Fruit fly (Drosophila melanogaster): Measurements from ENCODE around the gene CG6276.

Gene CG6276

dm6 chr3R:15346018-15346383, 26.1 kb upstream of the CG6276 start, which contains the start of the genes Surf4 and CG31301:
Surf4 (minus strand) TSS chr3R:15346176.
CG31301 (plus strand) TSS chr3R:15346205.
- no peak for TF ChIP-seq CG34367 (tag; optimal IDR thresholded peaks at IDR 0.05)
- no peak for TF ChIP-seq CG14655 (GFP tag; optimal IDR thresholded peaks at IDR 0.05)
- TF ChIP-seq D1 (tag; optimal IDR thresholded peaks at IDR 0.05), result no peak
- no peak for TF ChIP-seq CG4496 (GFP tag; IDR thresholded peaks at IDR 0.05)
- no peak for TF ChIP-seq CG8159 (tag; optimal IDR thresholded peaks at IDR 0.05)
- TF ChIP-seq CG12605 (GFP tag; IDR thresholded peaks at IDR 0.05), result no peak
- TF ChIP-seq CG9948 (tag; optimal IDR thresholded peaks at IDR 0.05), result no peak
- no peak for TF ChIP-seq fd96Ca (GFP tag; IDR thresholded peaks at IDR 0.05)
- no peak for TF ChIP-seq gl (tag; optimal IDR thresholded peaks at IDR 0.05)

dm6 chr3R:15345198-15346017, 25.5 kb upstream of the CG6276 start:
- TF ChIP-seq Pif1A (GFP tag; optimal IDR thresholded peaks at IDR 0.05) (no peak), CG8301 (tag; optimal IDR thresholded peaks at IDR 0.05) (peak; percentile 10)

- TF ChIP-seq EcR (GFP tag; optimal IDR thresholded peaks at IDR 0.05) (peak; percentile 44), gl (tag; optimal IDR thresholded peaks at IDR 0.05) (no peak), CG8301 (tag; optimal IDR thresholded peaks at IDR 0.05) (peak; percentile 43), CG15710 (tag; optimal IDR thresholded peaks at IDR 0.05) (peak; percentile 15), CG9948 (tag; optimal IDR thresholded peaks at IDR 0.05) (peak; percentile 17), Snoo (tag; optimal IDR thresholded peaks at IDR 0.05) (peak; percentile 64), CG13204 (GFP tag; optimal IDR thresholded peaks at IDR 0.05) (no peak), CG4496 (GFP tag; IDR thresholded peaks at IDR 0.05) (peak; percentile 34; the same call in 1 of the 3 replicates), CG34367 (tag; optimal IDR thresholded peaks at IDR 0.05) (peak; percentile 35), rn (GFP tag; IDR thresholded peaks at IDR 0.05) (no peak), D1 (tag; optimal IDR thresholded peaks at IDR 0.05) (no peak), CG14655 (GFP tag; optimal IDR thresholded peaks at IDR 0.05) (no peak), Pif1A (GFP tag; optimal IDR thresholded peaks at IDR 0.05) (no peak), Ets98B (GFP tag; IDR thresholded peaks at IDR 0.05) (peak; percentile 16), CG32121 (GFP tag; IDR thresholded peaks at IDR 0.05) (no peak), CG17806 (tag; optimal IDR thresholded peaks at IDR 0.05) (peak; percentile 21), CG12605 (GFP tag; IDR thresholded peaks at IDR 0.05) (0 out of 2 replicates have a peak, but pooled peaks have one; percentile 6), fd96Ca (GFP tag; IDR thresholded peaks at IDR 0.05) (no peak), CG10348 (GFP tag; IDR thresholded peaks at IDR 0.05) (no peak), Pif1B (GFP tag; optimal IDR thresholded peaks at IDR 0.05) (no peak), CG8159 (tag; optimal IDR thresholded peaks at IDR 0.05) (no peak)
Measured at dm6 chr3R:15342926-15343685, 23.2 kb upstream of the CG6276 start, which contains the start of gene Nagk. Nagk (minus strand) TSS chr3R:15343256.

dm6 chr3R:15342432-15342925, 22.6 kb upstream of the CG6276 start:
- peak; percentile 57; the same call in 1 of the 2 replicates for TF ChIP-seq CG32121 (GFP tag; IDR thresholded peaks at IDR 0.05)
- peak; percentile 55; the same call in 1 of the 3 replicates for TF ChIP-seq fd96Ca (GFP tag; IDR thresholded peaks at IDR 0.05)
- TF ChIP-seq CG17806 (tag; optimal IDR thresholded peaks at IDR 0.05), result no peak
- TF ChIP-seq gl (tag; optimal IDR thresholded peaks at IDR 0.05), result no peak
- no peak for TF ChIP-seq Pif1B (GFP tag; optimal IDR thresholded peaks at IDR 0.05)
- TF ChIP-seq CG4496 (GFP tag; IDR thresholded peaks at IDR 0.05), result peak; percentile 61; the same call in 2 of the 3 replicates
- peak; percentile 51; the same call in 1 of the 2 replicates for TF ChIP-seq Ets98B (GFP tag; IDR thresholded peaks at IDR 0.05)
- no peak for TF ChIP-seq CG9948 (tag; optimal IDR thresholded peaks at IDR 0.05)

- TF ChIP-seq CG4496 (GFP tag; IDR thresholded peaks at IDR 0.05) (no peak), fd96Ca (GFP tag; IDR thresholded peaks at IDR 0.05) (no peak), CG34367 (tag; optimal IDR thresholded peaks at IDR 0.05) (no peak), CG17806 (tag; optimal IDR thresholded peaks at IDR 0.05) (no peak), CG32121 (GFP tag; IDR thresholded peaks at IDR 0.05) (no peak), CG15710 (tag; optimal IDR thresholded peaks at IDR 0.05) (no peak), Snoo (tag; optimal IDR thresholded peaks at IDR 0.05) (no peak), rn (GFP tag; IDR thresholded peaks at IDR 0.05) (no peak), D1 (tag; optimal IDR thresholded peaks at IDR 0.05) (no peak)
Measured at dm6 chr3R:15340052-15340732, 20.3 kb upstream of the CG6276 start, which contains the start of gene SerRS-m. SerRS-m (plus strand) TSS chr3R:15340667.

dm6 chr3R:15339111-15339510, 19.2 kb upstream of the CG6276 start:
- TF ChIP-seq Pif1B (GFP tag; optimal IDR thresholded peaks at IDR 0.05) (no peak), CG8301 (tag; optimal IDR thresholded peaks at IDR 0.05) (no peak), CG17806 (tag; optimal IDR thresholded peaks at IDR 0.05) (no peak), CG32121 (GFP tag; IDR thresholded peaks at IDR 0.05) (no peak), Ets98B (GFP tag; IDR thresholded peaks at IDR 0.05) (no peak), fd96Ca (GFP tag; IDR thresholded peaks at IDR 0.05) (no peak), gl (tag; optimal IDR thresholded peaks at IDR 0.05) (no peak), rn (GFP tag; IDR thresholded peaks at IDR 0.05) (no peak), CG9948 (tag; optimal IDR thresholded peaks at IDR 0.05) (no peak), EcR (GFP tag; optimal IDR thresholded peaks at IDR 0.05) (no peak), CG34367 (tag; optimal IDR thresholded peaks at IDR 0.05) (no peak), CG4496 (GFP tag; IDR thresholded peaks at IDR 0.05) (no peak), CG10348 (GFP tag; IDR thresholded peaks at IDR 0.05) (no peak), CG15710 (tag; optimal IDR thresholded peaks at IDR 0.05) (no peak), D1 (tag; optimal IDR thresholded peaks at IDR 0.05) (no peak)

Data from whole organism, pupa.